Fruit fly (Drosophila melanogaster) whole organism, embryonic: ENCODE data around the gene CG2147.

Experiments used
- Asciz ChIP-seq: fragments of 200-800 bp; sonication (Bioruptor generic); optimal IDR thresholded peaks from 2 replicates; lab custom pipeline; 2017; ENCODE audit warnings: missing biosample characterization, mild to moderate bottlenecking, missing genetic modification characterization, missing genetic modification reagents
- CG13123 ChIP-seq: fragments of 200-800 bp; sonication (Bioruptor generic); optimal IDR thresholded peaks from 2 replicates; lab custom pipeline; 2016; ENCODE audit warnings: missing biosample characterization, missing genetic modification characterization
- CG15011 ChIP-seq: fragments of 200-800 bp; sonication (Bioruptor generic); optimal IDR thresholded peaks from 3 replicates; lab custom pipeline; 2018; ENCODE audit warnings: missing biosample characterization, mild to moderate bottlenecking, missing genetic modification characterization
- CG15073 ChIP-seq: fragments of 200-800 bp; sonication (Bioruptor generic); optimal IDR thresholded peaks from 2 replicates; lab custom pipeline; 2016; ENCODE audit warnings: missing biosample characterization, missing genetic modification characterization
- CG1792 ChIP-seq: fragments of 200-800 bp; sonication (Bioruptor generic); optimal IDR thresholded peaks from 2 replicates; lab custom pipeline; 2016; ENCODE audit warnings: missing biosample characterization, missing genetic modification characterization
- CG2712 ChIP-seq: fragments of 200-800 bp; optimal IDR thresholded peaks from 3 replicates; lab custom pipeline; 2019; ENCODE audit warnings: missing biosample characterization, mild to moderate bottlenecking, missing genetic modification characterization, moderate library complexity
- CG30403 ChIP-seq: fragments of 200-800 bp; sonication (Bioruptor generic); optimal IDR thresholded peaks from 3 replicates; lab custom pipeline; 2016; ENCODE audit warnings: missing biosample characterization, missing genetic modification characterization
- CG31365 ChIP-seq: fragments of 200-800 bp; sonication (Bioruptor generic); optimal IDR thresholded peaks from 2 replicates; lab custom pipeline; 2018; ENCODE audit warnings: missing biosample characterization, mild to moderate bottlenecking, missing genetic modification characterization
- CG3726 ChIP-seq: fragments of 200-800 bp; sonication (Bioruptor generic); IDR thresholded peaks from 3 replicates; pipeline ENCODE4, ENCODE4 v1.3.6; 2022; ENCODE audit warnings: missing biosample characterization, missing genetic modification characterization
- CG43689 ChIP-seq: fragments of 200-800 bp; sonication (Bioruptor generic); IDR thresholded peaks from 2 replicates; pipeline ENCODE4 v1.3.6; 2022; ENCODE audit warnings: missing biosample characterization, missing genetic modification characterization
- CG4404 ChIP-seq: fragments of 200-800 bp; sonication (Bioruptor generic); IDR thresholded peaks from 2 replicates; pipeline ENCODE4 v1.3.6; 2022; ENCODE audit warnings: missing biosample characterization, missing genetic modification characterization
- CG6272 ChIP-seq: fragments of 200-800 bp; sonication (Bioruptor generic); IDR thresholded peaks from 2 replicates; pipeline ENCODE4 v1.3.6; 2022; ENCODE audit warnings: missing biosample characterization, missing genetic modification characterization
- CG7271 ChIP-seq: fragments of 200-800 bp; sonication (Bioruptor generic); optimal IDR thresholded peaks from 2 replicates; lab custom pipeline; 2018; ENCODE audit warnings: missing biosample characterization, mild to moderate bottlenecking, missing genetic modification characterization, moderate library complexity
- CG8924 ChIP-seq: fragments of 200-800 bp; optimal IDR thresholded peaks from 3 replicates; lab custom pipeline; 2019; ENCODE audit warnings: missing biosample characterization, mild to moderate bottlenecking, missing genetic modification characterization, moderate library complexity
- CG9727 ChIP-seq: fragments of 200-800 bp; sonication (Bioruptor generic); optimal IDR thresholded peaks from 3 replicates; lab custom pipeline; 2017; ENCODE audit warnings: missing biosample characterization, mild to moderate bottlenecking, missing genetic modification characterization
- CG9932 ChIP-seq: fragments of 200-800 bp; sonication (Bioruptor generic); IDR thresholded peaks from 2 replicates; pipeline ENCODE4 v1.3.6; 2022; ENCODE audit warnings: missing biosample characterization, missing genetic modification characterization
- Dip2 ChIP-seq: fragments of 200-800 bp; sonication (Bioruptor generic); IDR thresholded peaks from 2 replicates; pipeline ENCODE4 v1.3.6; 2022; ENCODE audit warnings: missing biosample characterization, missing genetic modification characterization
- Doc3 ChIP-seq: fragments of 200-800 bp; sonication (Bioruptor generic); IDR thresholded peaks from 3 replicates; pipeline ENCODE4 v1.3.6; 2022; ENCODE audit warnings: missing biosample characterization, missing genetic modification characterization; ENCODE audit not compliant: partially characterized antibody
- Drgx ChIP-seq: fragments of 200-800 bp; sonication (Bioruptor generic); IDR thresholded peaks from 2 replicates; pipeline ENCODE4 v1.3.6; 2022; ENCODE audit warnings: missing biosample characterization, missing genetic modification characterization
- H15 ChIP-seq: fragments of 200-800 bp; sonication (Bioruptor generic); IDR thresholded peaks from 3 replicates; pipeline ENCODE4 v1.3.6; 2022; ENCODE audit warnings: missing biosample characterization, missing genetic modification characterization
- Hey ChIP-seq: fragments of 200-800 bp; sonication (Bioruptor generic); optimal IDR thresholded peaks from 3 replicates; lab custom pipeline; 2018; ENCODE audit warnings: missing biosample characterization, mild to moderate bottlenecking, missing genetic modification characterization
- Hr39 ChIP-seq: fragments of >200 bp; optimal IDR thresholded peaks from 2 replicates; lab custom pipeline; 2017
- Nf-YC ChIP-seq: fragments of 200-800 bp; optimal IDR thresholded peaks from 3 replicates; lab custom pipeline; 2019; ENCODE audit warnings: missing biosample characterization, mild to moderate bottlenecking, missing genetic modification characterization, moderate library complexity
- Ptx1 ChIP-seq: fragments of 200-800 bp; sonication (Bioruptor generic); IDR thresholded peaks from 2 replicates; pipeline ENCODE4 v1.3.6; 2022; ENCODE audit warnings: missing biosample characterization, missing genetic modification characterization
- Sox102F ChIP-seq: fragments of 200-800 bp; sonication (Bioruptor generic); optimal IDR thresholded peaks from 2 replicates; lab custom pipeline; 2018; ENCODE audit warnings: missing biosample characterization, mild to moderate bottlenecking, missing genetic modification characterization, moderate library complexity
- Taf1 ChIP-seq: fragments of 200-800 bp; sonication (Bioruptor generic); IDR thresholded peaks from 2 replicates; pipeline ENCODE4 v1.3.6; 2022; ENCODE audit warnings: missing biosample characterization, missing genetic modification characterization
- Vsx1 ChIP-seq: fragments of 200-800 bp; sonication (Bioruptor generic); optimal IDR thresholded peaks from 2 replicates; lab custom pipeline; 2017; ENCODE audit warnings: missing biosample characterization, mild to moderate bottlenecking, missing genetic modification characterization, missing genetic modification reagents
- YL-1 ChIP-seq: fragments of 200-800 bp; sonication (Bioruptor generic); optimal IDR thresholded peaks from 3 replicates; lab custom pipeline; 2017; ENCODE audit warnings: missing biosample characterization, mild to moderate bottlenecking, missing genetic modification characterization
- amos ChIP-seq: fragments of 200-800 bp; sonication (Bioruptor generic); IDR thresholded peaks from 2 replicates; pipeline ENCODE4 v1.3.6; 2022; ENCODE audit warnings: missing biosample characterization, missing genetic modification characterization; ENCODE audit not compliant: partially characterized antibody
- aop ChIP-seq: fragments of 200-800 bp; sonication (Bioruptor generic); IDR thresholded peaks from 2 replicates; pipeline ENCODE4 v1.3.6; 2022; ENCODE audit warnings: missing biosample characterization, missing genetic modification characterization
- ara ChIP-seq: fragments of 200-800 bp; sonication (Bioruptor generic); IDR thresholded peaks from 2 replicates; pipeline ENCODE4 v1.3.6; 2022; ENCODE audit warnings: missing biosample characterization, missing genetic modification characterization
- bigmax ChIP-seq: fragments of 200-800 bp; sonication (Bioruptor generic); optimal IDR thresholded peaks from 2 replicates; lab custom pipeline; 2018; ENCODE audit warnings: missing biosample characterization, mild to moderate bottlenecking, missing genetic modification characterization
- chif ChIP-seq, 2 experiments: fragments of 200-800 bp; sonication (Bioruptor generic); optimal IDR thresholded peaks; 3 replicates each; lab custom pipeline; 2016; ENCODE audit warnings: missing biosample characterization in 2 of 2, missing genetic modification characterization in 2 of 2
- disco-r ChIP-seq: fragments of 200-800 bp; sonication (Bioruptor generic); optimal IDR thresholded peaks from 2 replicates; lab custom pipeline; 2016; ENCODE audit warnings: missing biosample characterization, missing genetic modification characterization
- fd102C ChIP-seq: fragments of 200-800 bp; sonication (Bioruptor generic); optimal IDR thresholded peaks from 2 replicates; lab custom pipeline; 2018; ENCODE audit warnings: missing biosample characterization, mild to moderate bottlenecking, missing genetic modification characterization, moderate library complexity
- fd3F ChIP-seq: fragments of 200-800 bp; sonication (Bioruptor generic); optimal IDR thresholded peaks from 2 replicates; lab custom pipeline; 2018; ENCODE audit warnings: missing biosample characterization, mild to moderate bottlenecking, missing genetic modification characterization, moderate library complexity
- gcm2 ChIP-seq: fragments of 200-800 bp; sonication (Bioruptor generic); optimal IDR thresholded peaks from 2 replicates; lab custom pipeline; 2016; ENCODE audit warnings: missing biosample characterization, missing genetic modification characterization
- gem ChIP-seq: fragments of 200-800 bp; sonication (Bioruptor generic); optimal IDR thresholded peaks from 2 replicates; lab custom pipeline; 2019; ENCODE audit warnings: missing biosample characterization, mild to moderate bottlenecking, missing genetic modification characterization, moderate library complexity
- kay ChIP-seq: fragments of 200-800 bp; sonication (Bioruptor generic); optimal IDR thresholded peaks from 2 replicates; lab custom pipeline; 2016; ENCODE audit warnings: missing biosample characterization, missing genetic modification characterization
- nom ChIP-seq: fragments of 200-800 bp; sonication (Bioruptor generic); optimal IDR thresholded peaks from 2 replicates; lab custom pipeline; 2017; ENCODE audit warnings: missing biosample characterization, missing genetic modification characterization, mild to moderate bottlenecking, moderate library complexity, missing genetic modification reagents
- org-1 ChIP-seq: fragments of 200-800 bp; sonication (Bioruptor generic); optimal IDR thresholded peaks from 2 replicates; lab custom pipeline; 2017; ENCODE audit warnings: missing biosample characterization, missing genetic modification characterization
- pros ChIP-seq: fragments of 200-800 bp; sonication (Bioruptor generic); optimal IDR thresholded peaks from 3 replicates; lab custom pipeline; 2019; ENCODE audit warnings: missing biosample characterization, mild to moderate bottlenecking, missing genetic modification characterization, moderate library complexity
- rib ChIP-seq: fragments of 200-800 bp; sonication (Bioruptor generic); IDR thresholded peaks from 2 replicates; pipeline ENCODE4 v1.3.6; 2022; ENCODE audit warnings: missing biosample characterization, missing genetic modification characterization
- schlank ChIP-seq: fragments of 200-800 bp; sonication (Bioruptor generic); optimal IDR thresholded peaks from 2 replicates; lab custom pipeline; 2018; ENCODE audit warnings: missing biosample characterization, mild to moderate bottlenecking, missing genetic modification characterization
- sd ChIP-seq: fragments of 200-800 bp; sonication (Bioruptor generic); optimal IDR thresholded peaks from 3 replicates; lab custom pipeline; 2018; ENCODE audit warnings: missing biosample characterization, mild to moderate bottlenecking, missing genetic modification characterization, moderate library complexity
- sens ChIP-seq: fragments of 200-800 bp; sonication (Bioruptor generic); peaks from one replicate; lab custom pipeline; 2016; ENCODE audit warnings: missing biosample characterization, missing genetic modification characterization
- sisA ChIP-seq: fragments of 200-800 bp; sonication (Bioruptor generic); IDR thresholded peaks from 2 replicates; pipeline ENCODE4 v1.3.6; 2022; ENCODE audit warnings: missing biosample characterization, missing genetic modification characterization
- tap ChIP-seq: fragments of 200-800 bp; optimal IDR thresholded peaks from 3 replicates; lab custom pipeline; 2019; ENCODE audit warnings: missing biosample characterization, mild to moderate bottlenecking, missing genetic modification characterization, moderate library complexity
- zf30C ChIP-seq: fragments of 200-800 bp; sonication (Bioruptor generic); optimal IDR thresholded peaks from 3 replicates; lab custom pipeline; 2018; ENCODE audit warnings: missing biosample characterization, mild to moderate bottlenecking, missing genetic modification characterization
- zfh2 ChIP-seq: fragments of 200-800 bp; sonication (Bioruptor generic); optimal IDR thresholded peaks from 2 replicates; lab custom pipeline; 2016; ENCODE audit warnings: missing biosample characterization, missing genetic modification characterization

The CG2147 gene

dm6 chrX:8229918-8230699 is 10.4 kb upstream of the CG2147 start (continued):
- TF ChIP-seq sens, result peak; percentile 93
- no peak for TF ChIP-seq Drgx (GFP tag; lab: Robert Waterston, UW)
- TF ChIP-seq gcm2, result no peak
- TF ChIP-seq Taf1 (GFP tag; lab: Robert Waterston, UW), result no peak
- no peak for TF ChIP-seq H15 (GFP tag; lab: Robert Waterston, UW)
- peak; percentile 33 for TF ChIP-seq kay (GFP tag; lab: Kevin White, UChicago)
- peak; percentile 71 for TF ChIP-seq org-1 (GFP tag; lab: Kevin White, UChicago)
- TF ChIP-seq schlank (tag; lab: Kevin White, UChicago), result peak; percentile 35
- TF ChIP-seq Hr39, result peak; percentile 20
- TF ChIP-seq CG1792 (GFP tag; lab: Kevin White, UChicago), result no peak
- TF ChIP-seq CG6272 (GFP tag; lab: Robert Waterston, UW), result no peak
- TF ChIP-seq fd3F (GFP tag; lab: Kevin White, UChicago), result no peak
- no peak for TF ChIP-seq CG3726 (GFP tag; lab: Robert Waterston, UW)
- TF ChIP-seq Sox102F (GFP tag; lab: Kevin White, UChicago), result peak; percentile 33
- TF ChIP-seq CG8924, result peak; percentile 21
- peak; percentile 24 for TF ChIP-seq CG2712 (tag; lab: Kevin White, UChicago)
- peak; percentile 55 for TF ChIP-seq gem (tag; lab: Kevin White, UChicago)
- TF ChIP-seq CG31365 (tag; lab: Kevin White, UChicago), result peak; percentile 59
- TF ChIP-seq amos (GFP tag; lab: Robert Waterston, UW), result no peak
- no peak for TF ChIP-seq zf30C (GFP tag; lab: Kevin White, UChicago)
- TF ChIP-seq YL-1 (GFP tag; lab: Kevin White, UChicago), result no peak
- TF ChIP-seq Doc3, result no peak
- no peak for TF ChIP-seq aop
- no peak for TF ChIP-seq CG30403
- TF ChIP-seq fd102C (GFP tag; lab: Kevin White, UChicago), result peak; percentile 58
- TF ChIP-seq CG9932 (GFP tag; lab: Robert Waterston, UW), result no peak
- TF ChIP-seq pros (GFP tag; lab: Kevin White, UChicago), result no peak
- TF ChIP-seq CG9727 (GFP tag; lab: Kevin White, UChicago), result peak; percentile 79
- TF ChIP-seq zfh2 (GFP tag; lab: Kevin White, UChicago), result no peak
- 0 out of 2 replicates have a peak, but pooled peaks have one; percentile 42 for TF ChIP-seq ara (GFP tag; lab: Robert Waterston, UW)
- no peak for TF ChIP-seq CG43689 (GFP tag; lab: Robert Waterston, UW)
- peak; percentile 47 for TF ChIP-seq CG15011 (GFP tag; lab: Kevin White, UChicago)
- peak; percentile 70 for TF ChIP-seq nom (GFP tag; lab: Kevin White, UChicago)
- peak; percentile 43 for TF ChIP-seq disco-r
- TF ChIP-seq Hey (tag; lab: Kevin White, UChicago), result peak; percentile 35
- peak; percentile 29 to 57 for TF ChIP-seq chif (GFP tag; optimal IDR thresholded peaks at IDR 0.05; lab: Kevin White, UChicago)
- peak; percentile 18 for TF ChIP-seq bigmax
- 0 out of 2 replicates have a peak, but pooled peaks have one; percentile 13 for TF ChIP-seq rib (GFP tag; lab: Robert Waterston, UW)
- no peak for TF ChIP-seq sisA (GFP tag; lab: Robert Waterston, UW)
- no peak for TF ChIP-seq CG15073 (GFP tag; lab: Kevin White, UChicago)
- TF ChIP-seq Dip2 (GFP tag; lab: Robert Waterston, UW), result no peak
- peak; percentile 46 for TF ChIP-seq CG13123 (GFP tag; lab: Kevin White, UChicago)
- TF ChIP-seq Asciz, result peak; percentile 85
- TF ChIP-seq sd, result peak; percentile 17
- TF ChIP-seq Vsx1 (GFP tag; lab: Kevin White, UChicago), result peak; percentile 77
- no peak for TF ChIP-seq CG7271 (tag; lab: Kevin White, UChicago)
- peak; percentile 44 for TF ChIP-seq tap (tag; lab: Kevin White, UChicago)
- no peak for TF ChIP-seq Nf-YC
- TF ChIP-seq Ptx1 (GFP tag; lab: Robert Waterston, UW), result no peak
- no peak for TF ChIP-seq CG4404 (GFP tag; lab: Robert Waterston, UW)
